Fruit fly (Drosophila melanogaster): ENCODE results near the gene Akr1B.

Gene Akr1B

dm6 chr3L:11626229-11626826 lies 2.1 kb upstream of the Akr1B start, which contains the start of gene PCID2 (continued):
- TF ChIP-seq CG6791 (GFP tag; IDR thresholded peaks at IDR 0.05; ENCODE audit: partially characterized antibody) (peak; percentile 77), pzg (GFP tag; optimal IDR thresholded peaks at IDR 0.05) (peak; percentile 28), CG34224 (GFP tag; IDR thresholded peaks at IDR 0.05; ENCODE audit: partially characterized antibody) (peak; percentile 84), CG13287 (GFP tag; IDR thresholded peaks at IDR 0.05; ENCODE audit: partially characterized antibody) (peak; percentile 89), HLH4C (GFP tag; IDR thresholded peaks at IDR 0.05; ENCODE audit: partially characterized antibody) (peak; percentile 68; the same call in 1 of the 3 replicates), hb (GFP tag; IDR thresholded peaks at IDR 0.05; ENCODE audit: partially characterized antibody) (peak; percentile 69), CG2129 (GFP tag; IDR thresholded peaks at IDR 0.05; ENCODE audit: partially characterized antibody) (peak; percentile 58), CG2116 (GFP tag; optimal IDR thresholded peaks at IDR 0.05) (peak; percentile 33), CG14860 (GFP tag; IDR thresholded peaks at IDR 0.05; ENCODE audit: partially characterized antibody) (peak; percentile 60; the same call in 2 of the 3 replicates), danr (GFP tag; IDR thresholded peaks at IDR 0.05) (no peak), Dll (GFP tag; IDR thresholded peaks at IDR 0.05; ENCODE audit: partially characterized antibody) (peak; percentile 87), dan (GFP tag; IDR thresholded peaks at IDR 0.05) (no peak), E2f2 (GFP tag; IDR thresholded peaks at IDR 0.05) (peak; percentile 53; the same call in 1 of the 2 replicates), MBD-R2 (GFP tag; IDR thresholded peaks at IDR 0.05) (peak; percentile 58), inv (GFP tag; IDR thresholded peaks at IDR 0.05; ENCODE audit: partially characterized antibody) (peak; percentile 64), Doc3 (GFP tag; IDR thresholded peaks at IDR 0.05; ENCODE audit: partially characterized antibody) (peak; percentile 80), Med (GFP tag) (peak; percentile 35), sna (GFP tag; IDR thresholded peaks at IDR 0.05; ENCODE audit: partially characterized antibody) (peak; percentile 80), unc-4 (GFP tag; IDR thresholded peaks at IDR 0.05; ENCODE audit: partially characterized antibody) (peak; percentile 77), sens (GFP tag) (peak; percentile 28), nerfin-2 (GFP tag; IDR thresholded peaks at IDR 0.05; ENCODE audit: partially characterized antibody) (peak; percentile 72), CG7963 (GFP tag; IDR thresholded peaks at IDR 0.05; ENCODE audit: partially characterized antibody) (peak; percentile 53; the same call in 1 of the 3 replicates), gro (GFP tag; optimal IDR thresholded peaks at IDR 0.05) (no peak), H2.0 (GFP tag; IDR thresholded peaks at IDR 0.05) (no peak), CG18599 (GFP tag; optimal IDR thresholded peaks at IDR 0.05) (no peak), chinmo (GFP tag; IDR thresholded peaks at IDR 0.05; ENCODE audit: partially characterized antibody) (0 out of 4 replicates have a peak, but pooled peaks have one; percentile 71), Dref (GFP tag; IDR thresholded peaks at IDR 0.05) (peak; percentile 74), hbn (GFP tag; IDR thresholded peaks at IDR 0.05; ENCODE audit: partially characterized antibody) (peak; percentile 73), Myb (GFP tag; optimal IDR thresholded peaks at IDR 0.05) (peak; percentile 14), Scr (GFP tag; IDR thresholded peaks at IDR 0.05; ENCODE audit: partially characterized antibody) (peak; percentile 83), stwl (tag; optimal IDR thresholded peaks at IDR 0.05) (peak; percentile 68), ato (GFP tag; IDR thresholded peaks at IDR 0.05; ENCODE audit: partially characterized antibody) (peak; percentile 45; the same call in 1 of the 2 replicates), knrl (GFP tag; IDR thresholded peaks at IDR 0.05; ENCODE audit: partially characterized antibody) (peak; percentile 79), amos (GFP tag; IDR thresholded peaks at IDR 0.05; ENCODE audit: partially characterized antibody) (peak; percentile 83), CG16813 (GFP tag; IDR thresholded peaks at IDR 0.05; ENCODE audit: partially characterized antibody) (peak; percentile 74)

DNA sequence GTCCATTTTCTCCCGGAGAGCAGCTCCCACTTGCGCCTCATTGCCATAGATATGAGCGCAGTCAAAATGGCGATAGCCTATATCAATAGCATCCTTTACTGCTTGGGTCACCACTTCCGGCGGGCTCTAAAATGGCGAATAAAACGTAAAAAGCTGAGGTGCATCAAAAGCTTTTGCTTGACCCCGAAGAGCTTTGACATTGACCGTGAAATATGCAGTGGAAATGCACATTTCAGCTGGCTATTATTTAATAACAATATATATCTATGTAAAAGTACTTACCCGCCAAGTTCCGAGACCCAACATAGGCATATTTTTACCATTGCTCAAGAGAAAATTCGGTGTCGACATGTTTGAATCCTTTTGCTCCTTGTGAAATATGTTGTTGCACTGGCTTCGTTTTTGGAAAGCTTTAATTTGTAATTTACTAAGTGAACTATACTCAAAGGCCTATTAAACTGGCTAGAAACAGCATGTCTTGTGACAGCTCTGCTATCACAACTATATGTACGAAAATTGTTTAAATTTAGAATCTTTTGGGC lies 1.5 kb upstream of the Akr1B start, which contains the start of gene CG6083:
TSS of gene CG6083 (minus strand) at position 492 of the 542 bp plus-strand sequence.
- TF ChIP-seq Hr78 (GFP tag; optimal IDR thresholded peaks at IDR 0.05) (peak in 1 of 2 experiments; percentile 95), dmrt11E (tag; optimal IDR thresholded peaks at IDR 0.05) (no peak), phol (tag; optimal IDR thresholded peaks at IDR 0.05) (peak; percentile 8), CG1233 (GFP tag; optimal IDR thresholded peaks at IDR 0.05) (no peak)

All from whole organism, embryonic.